Fruit fly (Drosophila melanogaster): ENCODE results near the gene NijC.

NijC gene

DNA sequence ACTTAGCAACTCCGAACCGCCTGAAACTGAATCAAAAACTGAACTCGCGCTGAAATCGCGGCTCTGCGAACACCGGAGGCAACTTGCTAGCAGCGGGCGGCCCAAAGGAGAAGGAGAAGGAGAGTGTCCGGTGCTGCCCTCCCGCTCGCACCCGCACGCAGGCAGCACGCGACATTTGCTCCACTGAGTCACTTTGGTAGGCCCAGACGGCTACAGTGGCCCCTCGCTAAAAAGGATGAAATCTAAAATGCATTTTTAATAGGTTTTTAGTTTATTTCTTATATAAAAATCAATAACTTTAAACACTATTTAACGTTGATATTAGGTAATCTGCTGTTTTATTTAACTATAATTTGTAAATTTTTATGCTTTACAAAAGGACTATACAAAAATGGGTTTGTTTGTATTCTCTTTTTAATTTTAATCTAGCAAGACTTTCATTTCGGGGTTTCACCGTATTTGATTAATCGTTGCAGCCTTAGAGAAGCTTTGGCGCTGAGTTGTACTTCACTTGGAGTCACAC is 27.5 kb downstream of the NijC start, which contains the start of gene Men (continued):
- TF ChIP-seq eg (GFP tag; IDR thresholded peaks at IDR 0.05) = peak; percentile 71
- TF ChIP-seq fd85E (GFP tag; optimal IDR thresholded peaks at IDR 0.05) = no peak
- peak; percentile 24 for TF ChIP-seq CG11902 (GFP tag; optimal IDR thresholded peaks at IDR 0.05)
- TF ChIP-seq Sox14 (GFP tag; optimal IDR thresholded peaks at IDR 0.05) = peak; percentile 37
- TF ChIP-seq CG6792 (GFP tag; optimal IDR thresholded peaks at IDR 0.05) = peak; percentile 59
- peak; percentile 74 for TF ChIP-seq Hr4 (GFP tag; optimal IDR thresholded peaks at IDR 0.05)
- peak; percentile 59 for TF ChIP-seq CG6276 (GFP tag; optimal IDR thresholded peaks at IDR 0.05)
- TF ChIP-seq fd59A (GFP tag; optimal IDR thresholded peaks at IDR 0.05) = peak; percentile 42
- TF ChIP-seq svp (GFP tag) = peak; percentile 73

DNA sequence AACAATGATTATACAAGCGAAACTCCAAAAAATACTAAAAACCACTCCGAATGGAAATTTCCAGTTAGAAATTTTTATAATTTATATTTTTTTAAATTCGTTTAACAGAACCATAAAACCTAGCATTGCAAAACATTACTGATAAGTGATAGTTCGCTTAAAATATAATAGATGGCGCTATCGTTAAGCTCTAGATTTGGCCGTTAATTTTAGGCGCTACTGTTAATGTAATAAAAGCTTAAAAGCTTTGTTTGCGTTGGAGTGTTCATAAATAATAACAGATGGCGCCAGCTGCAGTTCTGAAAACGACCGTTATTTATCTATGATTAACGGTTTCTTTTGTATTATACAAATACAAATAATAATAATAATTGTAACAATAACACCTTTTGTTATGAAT is 28.8 kb downstream of the NijC start:
- no peak for TF ChIP-seq fkh (GFP tag; optimal IDR thresholded peaks at IDR 0.05)
- peak; percentile 16 for TF ChIP-seq Smox (GFP tag; optimal IDR thresholded peaks at IDR 0.05)
- TF ChIP-seq cyc (GFP tag; optimal IDR thresholded peaks at IDR 0.05) = peak; percentile 36
- TF ChIP-seq dac (GFP tag; optimal IDR thresholded peaks at IDR 0.05) = no peak
- no peak for TF ChIP-seq Eip93F (GFP tag; optimal IDR thresholded peaks at IDR 0.05)
- TF ChIP-seq Eip78C (GFP tag) = peak; percentile 63
- peak; percentile 22 for TF ChIP-seq Hr39 (GFP tag; optimal IDR thresholded peaks at IDR 0.05)
- no peak for TF ChIP-seq vri (GFP tag; optimal IDR thresholded peaks at IDR 0.05)
- TF ChIP-seq lz (GFP tag; optimal IDR thresholded peaks at IDR 0.05) = peak; percentile 15
- no peak for TF ChIP-seq fd85E (GFP tag; optimal IDR thresholded peaks at IDR 0.05)
- no peak for TF ChIP-seq CG16779 (tag; optimal IDR thresholded peaks at IDR 0.05)
- no peak for TF ChIP-seq CG3919 (GFP tag; optimal IDR thresholded peaks at IDR 0.05)
- TF ChIP-seq svp (GFP tag) = no peak
- TF ChIP-seq CG15336 (GFP tag; IDR thresholded peaks at IDR 0.05) = no peak
- no peak for TF ChIP-seq dsx (GFP tag; optimal IDR thresholded peaks at IDR 0.05; ENCODE audit: poor library complexity, severe bottlenecking)
- no peak for TF ChIP-seq CG4318 (GFP tag; optimal IDR thresholded peaks at IDR 0.05)
- TF ChIP-seq OdsH (GFP tag; optimal IDR thresholded peaks at IDR 0.05) = peak; percentile 14
- TF ChIP-seq salr (GFP tag; optimal IDR thresholded peaks at IDR 0.05) = no peak
- TF ChIP-seq CG11762 (GFP tag; optimal IDR thresholded peaks at IDR 0.05; ENCODE audit: insufficient read depth) = no peak
- no peak for TF ChIP-seq CG1621 (tag; optimal IDR thresholded peaks at IDR 0.05)
- peak; percentile 16 for TF ChIP-seq CG31627 (GFP tag; optimal IDR thresholded peaks at IDR 0.05)
- TF ChIP-seq Met (GFP tag; optimal IDR thresholded peaks at IDR 0.05) = peak; percentile 16
- TF ChIP-seq esn (GFP tag; optimal IDR thresholded peaks at IDR 0.05) = peak; percentile 43
- no peak for TF ChIP-seq CG6854 (GFP tag; optimal IDR thresholded peaks at IDR 0.05)
- no peak for TF ChIP-seq pdm3 (GFP tag; optimal IDR thresholded peaks at IDR 0.05)
- TF ChIP-seq achi (GFP tag; optimal IDR thresholded peaks at IDR 0.05) = no peak

DNA sequence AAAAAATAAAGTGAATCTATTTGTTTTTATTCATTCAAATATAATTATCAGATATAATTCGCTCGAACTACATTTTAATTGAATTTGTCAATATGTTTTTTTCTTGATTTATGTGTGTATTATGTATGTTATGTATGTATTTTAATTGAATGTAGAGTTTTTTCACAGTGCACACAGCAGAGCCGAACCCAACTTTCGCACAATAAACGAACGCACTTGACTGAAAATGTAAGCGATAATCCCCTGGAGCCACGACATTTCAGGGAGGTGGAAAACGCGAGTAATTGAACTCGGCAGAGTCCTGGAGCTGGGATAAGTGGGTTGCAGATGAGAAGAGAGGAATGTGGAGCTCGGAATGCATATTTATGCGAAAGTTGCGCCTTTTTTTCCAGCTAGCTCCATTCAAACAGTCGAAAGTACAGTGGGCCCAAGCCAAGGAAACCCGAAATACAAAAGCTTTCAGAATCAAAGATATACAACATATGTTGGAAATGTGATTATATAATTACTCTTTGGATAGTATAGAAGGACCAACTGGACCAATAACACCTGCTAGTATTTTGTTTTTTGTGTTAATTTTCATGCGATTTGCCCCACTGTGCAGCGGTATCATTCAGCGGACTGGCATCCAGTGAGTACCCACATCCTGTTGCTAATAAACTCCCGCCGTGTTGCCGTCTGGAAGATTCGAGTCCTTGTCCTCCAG is 33.2 kb downstream of the NijC start:
- no peak for TF ChIP-seq dac (GFP tag; optimal IDR thresholded peaks at IDR 0.05)
- TF ChIP-seq Blimp-1 (GFP tag; optimal IDR thresholded peaks at IDR 0.05) = no peak
- no peak for TF ChIP-seq CG15336 (GFP tag; IDR thresholded peaks at IDR 0.05)
- TF ChIP-seq acj6 (GFP tag; optimal IDR thresholded peaks at IDR 0.05) = peak; percentile 27
- TF ChIP-seq CG4318 (GFP tag; optimal IDR thresholded peaks at IDR 0.05) = peak; percentile 4
- no peak for TF ChIP-seq Eip93F (GFP tag; optimal IDR thresholded peaks at IDR 0.05)
- TF ChIP-seq salr (GFP tag; optimal IDR thresholded peaks at IDR 0.05) = no peak
- no peak for TF ChIP-seq fd85E (GFP tag; optimal IDR thresholded peaks at IDR 0.05)
- no peak for TF ChIP-seq Ets21C (GFP tag; optimal IDR thresholded peaks at IDR 0.05)
- peak; percentile 3 for TF ChIP-seq CG10631 (GFP tag; optimal IDR thresholded peaks at IDR 0.05)
- TF ChIP-seq spab (GFP tag; optimal IDR thresholded peaks at IDR 0.05) = peak; percentile 11
- no peak for TF ChIP-seq CG8119 (GFP tag; IDR thresholded peaks at IDR 0.05)
- TF ChIP-seq net (GFP tag; optimal IDR thresholded peaks at IDR 0.05) = no peak
- no peak for TF ChIP-seq dsx (GFP tag; optimal IDR thresholded peaks at IDR 0.05; ENCODE audit: poor library complexity, severe bottlenecking)
- no peak for TF ChIP-seq Sox102F (GFP tag; optimal IDR thresholded peaks at IDR 0.05)
- peak; percentile 17 for TF ChIP-seq CG10669 (GFP tag; optimal IDR thresholded peaks at IDR 0.05)
- peak; percentile 23 for TF ChIP-seq CG1621 (tag; optimal IDR thresholded peaks at IDR 0.05)
- TF ChIP-seq CG9139 (GFP tag; optimal IDR thresholded peaks at IDR 0.05) = no peak
- TF ChIP-seq eg (GFP tag; IDR thresholded peaks at IDR 0.05) = no peak
- TF ChIP-seq CG32006 (GFP tag; optimal IDR thresholded peaks at IDR 0.05) = peak; percentile 33
- peak; percentile 73 for TF ChIP-seq svp (GFP tag)
- no peak for TF ChIP-seq CG11762 (GFP tag; optimal IDR thresholded peaks at IDR 0.05; ENCODE audit: insufficient read depth)
- TF ChIP-seq CG6163 (GFP tag; IDR thresholded peaks at IDR 0.05) = peak; percentile 55; the same call in 1 of the 3 replicates
- TF ChIP-seq Sox15 (GFP tag; optimal IDR thresholded peaks at IDR 0.05) = no peak
- no peak for TF ChIP-seq esn (GFP tag; optimal IDR thresholded peaks at IDR 0.05)
- no peak for TF ChIP-seq CG6854 (GFP tag; optimal IDR thresholded peaks at IDR 0.05)
- TF ChIP-seq Sox14 (GFP tag; optimal IDR thresholded peaks at IDR 0.05) = peak; percentile 6

Data from whole organism, prepupa.